Worm (Caenorhabditis elegans) whole organism, young adult: ENCODE measurements around the gene Y17D7B.10.

Source experiments
- C06A6.2 ChIP-seq: fragments of 200-800 bp; sonication (Bioruptor generic); conservative IDR thresholded peaks from 2 replicates; pipeline ENCODE4 v1.3.6; 2022; ENCODE audit warnings: missing genetic modification characterization, missing compliant biosample characterization
- C17E4.6 ChIP-seq: fragments of 200-800 bp; sonication (Bioruptor generic); IDR thresholded peaks from 2 replicates; pipeline ENCODE4 v1.3.6; 2022; ENCODE audit warnings: missing genetic modification reagents, missing genetic modification characterization, missing compliant biosample characterization
- D2030.7 ChIP-seq: fragments of 200-800 bp; sonication (Bioruptor generic); IDR thresholded peaks from 2 replicates; pipeline ENCODE4 v1.3.6; 2022; ENCODE audit warnings: missing genetic modification reagents, missing genetic modification characterization, missing compliant biosample characterization
- F22D6.2 ChIP-seq: sonication (generic microtip); optimal IDR thresholded peaks from 2 replicates; lab custom pipeline; 2016; ENCODE audit warnings: mild to moderate bottlenecking, missing genetic modification characterization, missing compliant biosample characterization
- F39B2.1 ChIP-seq: fragments of 200-800 bp; sonication (Bioruptor generic); IDR thresholded peaks from 2 replicates; pipeline ENCODE4 v1.3.6; 2022; ENCODE audit warnings: missing genetic modification reagents, missing genetic modification characterization, missing compliant biosample characterization
- F55B11.4 ChIP-seq: sonication (generic microtip); optimal IDR thresholded peaks from 2 replicates; lab custom pipeline; 2016; ENCODE audit warnings: missing compliant biosample characterization, missing genetic modification characterization, borderline replicate concordance; ENCODE audit not compliant: insufficient read depth
- F57A8.1 ChIP-seq: fragments of 200-800 bp; sonication (Bioruptor generic); optimal IDR thresholded peaks from 2 replicates; lab custom pipeline; 2018; ENCODE audit warnings: mild to moderate bottlenecking, missing genetic modification characterization, moderate library complexity, missing compliant biosample characterization
- F57C9.4 ChIP-seq: sonication (generic microtip); optimal IDR thresholded peaks from 2 replicates; lab custom pipeline; 2017; ENCODE audit warnings: mild to moderate bottlenecking, missing genetic modification characterization, missing compliant biosample characterization
- atf-7 ChIP-seq: sonication (generic microtip); optimal IDR thresholded peaks from 2 replicates; lab custom pipeline; 2017; ENCODE audit warnings: mild to moderate bottlenecking, missing genetic modification characterization, missing compliant biosample characterization
- athp-1 ChIP-seq: sonication (generic microtip); optimal IDR thresholded peaks from 2 replicates; lab custom pipeline; 2017; ENCODE audit warnings: mild to moderate bottlenecking, missing genetic modification characterization, missing compliant biosample characterization
- ceh-40 ChIP-seq: fragments of 200-800 bp; sonication (Bioruptor generic); IDR thresholded peaks from 2 replicates; pipeline ENCODE4 v1.3.6; 2022; ENCODE audit warnings: missing genetic modification characterization, missing compliant biosample characterization
- dpff-1 ChIP-seq: sonication (generic microtip); optimal IDR thresholded peaks from 2 replicates; lab custom pipeline; 2017; ENCODE audit warnings: mild to moderate bottlenecking, missing genetic modification characterization, missing compliant biosample characterization
- efl-1 ChIP-seq: fragments of 150-350 bp; optimal IDR thresholded peaks from 2 replicates; lab custom pipeline; 2014; ENCODE audit warnings: missing biosample characterization, missing genetic modification reagents, missing genetic modification characterization
- ekl-4 ChIP-seq: fragments of 200-800 bp; sonication (Bioruptor generic); IDR thresholded peaks from 2 replicates; pipeline ENCODE4 v1.3.6; 2022; ENCODE audit warnings: missing genetic modification reagents, missing genetic modification characterization, missing compliant biosample characterization
- hlh-12 ChIP-seq: sonication (generic microtip); optimal IDR thresholded peaks from 2 replicates; lab custom pipeline; 2016; ENCODE audit warnings: missing genetic modification characterization, missing compliant biosample characterization
- hmg-20 ChIP-seq: fragments of 200-800 bp; sonication (Bioruptor generic); IDR thresholded peaks from 2 replicates; pipeline ENCODE4 v1.3.6; 2022; ENCODE audit warnings: missing genetic modification reagents, missing genetic modification characterization, missing compliant biosample characterization
- hsf-1 ChIP-seq: fragments of 200-800 bp; sonication (Bioruptor generic); IDR thresholded peaks from 2 replicates; pipeline ENCODE4 v1.3.6; 2022; ENCODE audit warnings: missing genetic modification reagents, missing genetic modification characterization, missing compliant biosample characterization
- lag-1 ChIP-seq: fragments of 200-800 bp; sonication (Bioruptor generic); IDR thresholded peaks from 2 replicates; pipeline ENCODE4 v1.3.6; 2022; ENCODE audit warnings: missing genetic modification reagents, missing genetic modification characterization, missing compliant biosample characterization
- lin-26 ChIP-seq: fragments of 200-800 bp; sonication (Bioruptor generic); IDR thresholded peaks from 2 replicates; pipeline ENCODE4 v1.3.6; 2022; ENCODE audit warnings: missing genetic modification reagents, missing genetic modification characterization, missing compliant biosample characterization
- lin-40 ChIP-seq: sonication (generic microtip); optimal IDR thresholded peaks from 2 replicates; lab custom pipeline; 2016; ENCODE audit warnings: missing genetic modification characterization, mild to moderate bottlenecking, missing compliant biosample characterization, missing genotype, missing genetic modification reagents
- lsl-1 ChIP-seq: fragments of 200-800 bp; sonication (Bioruptor generic); optimal IDR thresholded peaks from 2 replicates; lab custom pipeline; 2018; ENCODE audit warnings: mild to moderate bottlenecking, missing genetic modification characterization, moderate library complexity, missing compliant biosample characterization
- madf-6 ChIP-seq: fragments of 200-800 bp; sonication (Bioruptor generic); IDR thresholded peaks from 2 replicates; pipeline ENCODE4 v1.3.6; 2022; ENCODE audit warnings: missing genetic modification reagents, missing genetic modification characterization, missing compliant biosample characterization
- mcd-1 ChIP-seq: fragments of 200-800 bp; sonication (Bioruptor generic); IDR thresholded peaks from 2 replicates; pipeline ENCODE4 v1.3.6; 2022; ENCODE audit warnings: missing genetic modification reagents, missing genetic modification characterization, missing compliant biosample characterization
- mes-4 ChIP-seq: sonication (generic microtip); optimal IDR thresholded peaks from 2 replicates; lab custom pipeline; 2016; ENCODE audit warnings: missing genotype, missing genetic modification characterization, missing compliant biosample characterization
- nhr-179 ChIP-seq: sonication (generic microtip); optimal IDR thresholded peaks from 2 replicates; lab custom pipeline; 2016; ENCODE audit warnings: mild to moderate bottlenecking, missing genetic modification characterization, missing compliant biosample characterization
- nhr-90 ChIP-seq: sonication (generic microtip); optimal IDR thresholded peaks from 2 replicates; lab custom pipeline; 2016; ENCODE audit warnings: missing genotype, mild to moderate bottlenecking, missing genetic modification characterization, missing compliant biosample characterization
- pbrm-1 ChIP-seq: fragments of 200-800 bp; sonication (Bioruptor generic); IDR thresholded peaks from 2 replicates; pipeline ENCODE4 v1.3.6; 2022; ENCODE audit warnings: missing genetic modification reagents, missing genetic modification characterization, missing compliant biosample characterization
- pha-4 ChIP-seq: fragments of 150-350 bp; sonication (generic microtip); optimal IDR thresholded peaks from 2 replicates; lab custom pipeline; 2014; ENCODE audit warnings: missing biosample characterization, missing genetic modification reagents, missing genetic modification characterization
- rpc-1 ChIP-seq, 2 experiments: fragments of 150-350 bp in 1 of 2; sonication (generic microtip) in 1 of 2; optimal IDR thresholded peaks; 2 replicates each; lab custom pipeline; 2014 to 2018; ENCODE audit warnings: missing biosample characterization in 1 of 2, missing genetic modification characterization in 1 of 2, missing genetic modification reagents in 1 of 2, missing genotype in 1 of 2
- sea-2 ChIP-seq: fragments of 200-800 bp; sonication (Bioruptor generic); IDR thresholded peaks from 2 replicates; pipeline ENCODE4 v1.3.6; 2022; ENCODE audit warnings: missing genetic modification characterization, missing compliant biosample characterization
- snpc-4 ChIP-seq, 5 experiments: fragments of 150-350 bp in 1 of 5; sonication (generic microtip) in 4 of 5; optimal IDR thresholded peaks; 2 replicates each; lab custom pipeline; 2014 to 2018; ENCODE audit warnings: missing genetic modification characterization in 5 of 5, missing biosample characterization in 3 of 5, antibody characterized with exemption in 2 of 5, mild to moderate bottlenecking in 2 of 5, missing compliant biosample characterization in 2 of 5, missing genotype in 2 of 5, moderate library complexity in 2 of 5, missing genetic modification reagents in 1 of 5
- somi-1 ChIP-seq: fragments of 200-800 bp; sonication (Bioruptor generic); optimal IDR thresholded peaks from 2 replicates; lab custom pipeline; 2018; ENCODE audit warnings: mild to moderate bottlenecking, missing genetic modification characterization, missing compliant biosample characterization
- sptf-2 ChIP-seq: fragments of 200-800 bp; sonication (Bioruptor generic); optimal IDR thresholded peaks from 2 replicates; lab custom pipeline; 2018; ENCODE audit warnings: mild to moderate bottlenecking, missing genetic modification characterization, missing compliant biosample characterization
- ztf-22 ChIP-seq: fragments of 200-800 bp; sonication (Bioruptor generic); optimal IDR thresholded peaks from 2 replicates; lab custom pipeline; 2018; ENCODE audit warnings: mild to moderate bottlenecking, missing genetic modification characterization, moderate library complexity, missing compliant biosample characterization

Gene Y17D7B.10

DNA sequence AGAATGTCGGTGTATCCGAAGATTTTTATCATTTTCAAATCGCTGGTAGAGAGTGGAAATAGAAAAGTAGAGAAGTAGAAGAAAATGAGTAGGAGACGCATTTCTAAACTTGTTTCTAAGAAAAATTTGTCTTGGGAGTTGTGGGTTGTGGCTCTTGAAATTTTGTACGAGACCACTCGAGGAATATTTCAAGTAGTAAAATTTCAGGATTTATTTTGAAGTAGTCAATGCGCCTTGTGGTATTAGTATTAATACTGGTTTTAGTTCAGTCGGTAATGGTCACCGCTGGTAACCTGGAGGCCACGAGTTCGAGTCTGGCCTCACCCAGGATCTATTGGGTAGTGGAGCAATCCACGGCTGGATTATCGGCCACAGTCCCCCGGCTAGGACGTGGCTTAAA lies 34.8 kb upstream of the Y17D7B.10 start, which contains the start of gene clec-252:
Gene clec-252, minus strand, starts transcription at position 101 of the 400 bp plus-strand sequence.
- TF ChIP-seq snpc-4 (GFP tag; optimal IDR thresholded peaks at IDR 0.05; lab: Kevin White, UChicago) (no peak), snpc-4 (tag; optimal IDR thresholded peaks at IDR 0.05; lab: Kevin White, UChicago) (no peak), ceh-40 (GFP tag; lab: Robert Waterston, UW) (no peak), ztf-22 (GFP tag; lab: Kevin White, UChicago) (no peak), hlh-12 (tag; lab: Kevin White, UChicago) (no peak), C17E4.6 (GFP tag; lab: Robert Waterston, UW) (no peak), F39B2.1 (GFP tag; lab: Robert Waterston, UW) (no peak), F55B11.4 (tag; lab: Kevin White, UChicago) (no peak), sptf-2 (GFP tag; lab: Kevin White, UChicago) (no peak), athp-1 (tag; lab: Kevin White, UChicago) (no peak), lag-1 (GFP tag; lab: Robert Waterston, UW) (no peak), dpff-1 (tag; lab: Kevin White, UChicago) (no peak), rpc-1 (optimal IDR thresholded peaks at IDR 0.05; lab: Kevin White, UChicago) (no peak), rpc-1 (tag; optimal IDR thresholded peaks at IDR 0.05; lab: Kevin White, UChicago) (no peak), pha-4 (tag; lab: Kevin White, UChicago) (no peak), atf-7 (tag; lab: Kevin White, UChicago) (no peak)
- TF ChIP-seq, all 124 proteins: peak for 0

DNA sequence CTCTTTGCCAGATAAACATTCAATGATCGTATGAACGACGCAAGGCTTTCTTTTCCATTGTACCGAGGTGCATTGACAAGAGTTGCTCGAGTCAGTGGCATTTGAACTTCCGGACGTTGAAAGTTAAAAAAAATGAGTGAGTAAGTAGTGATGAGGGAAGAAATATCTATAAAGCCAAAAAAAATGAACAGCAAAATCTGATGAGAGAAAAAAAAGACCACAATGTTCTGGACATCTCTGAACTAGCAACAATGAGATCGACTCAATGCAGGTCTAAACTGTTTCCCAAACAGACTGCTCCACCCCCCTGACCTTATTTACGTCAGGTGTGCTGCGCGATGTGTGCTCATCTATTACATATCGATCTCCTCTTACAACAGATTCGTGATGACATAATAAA lies 33.1 kb upstream of the Y17D7B.10 start, which contains the start of the genes F11D11.21 and F11D11.12:
Gene F11D11.21, minus strand, starts transcription at position 101 of the 400 bp plus-strand sequence.
Gene F11D11.12, minus strand, starts transcription at position 238 of the 400 bp plus-strand sequence.
- TF ChIP-seq F57A8.1 (GFP tag; lab: Kevin White, UChicago) (no peak), lsl-1 (no peak), C06A6.2 (no peak), D2030.7 (no peak), somi-1 (GFP tag; lab: Kevin White, UChicago) (no peak), madf-6 (GFP tag; lab: Robert Waterston, UW) (no peak), hsf-1 (GFP tag; lab: Robert Waterston, UW) (no peak), nhr-90 (tag; lab: Kevin White, UChicago) (no peak), sea-2 (no peak), nhr-179 (no peak), mes-4 (tag; lab: Kevin White, UChicago) (no peak), mcd-1 (GFP tag; lab: Robert Waterston, UW) (no peak), dpff-1 (tag; lab: Kevin White, UChicago) (no peak), ekl-4 (GFP tag; lab: Robert Waterston, UW) (no peak), efl-1 (GFP tag; lab: Kevin White, UChicago) (no peak), F57C9.4 (tag; lab: Kevin White, UChicago) (no peak)
- TF ChIP-seq, all 124 proteins: peak for 0

DNA sequence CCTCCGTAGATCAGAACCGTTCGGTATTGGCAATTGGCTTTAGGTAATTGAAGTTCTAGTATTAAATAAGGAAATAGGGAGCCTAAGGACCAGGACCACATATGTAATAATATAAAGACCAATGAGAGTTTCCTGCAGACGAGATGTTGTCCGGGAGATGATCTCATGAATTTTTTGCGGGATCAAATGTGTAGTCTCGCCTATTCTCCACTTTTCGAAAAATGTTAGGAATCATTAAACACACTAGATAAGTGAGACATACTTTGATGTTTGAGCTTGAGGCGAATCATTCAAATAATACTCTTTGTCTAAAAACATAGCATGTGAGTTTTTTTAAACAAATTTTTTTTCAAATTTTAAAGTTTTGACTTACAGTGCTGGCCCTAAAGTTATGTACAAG lies 30.5 kb upstream of the Y17D7B.10 start, which contains the start of gene F11D11.6:
Gene F11D11.6, minus strand, starts transcription at position 101 of the 400 bp plus-strand sequence.
- TF ChIP-seq lin-40 (no peak), C17E4.6 (GFP tag; lab: Robert Waterston, UW) (no peak), pbrm-1 (GFP tag; lab: Robert Waterston, UW) (no peak), hmg-20 (GFP tag; lab: Robert Waterston, UW) (no peak), F22D6.2 (tag; lab: Kevin White, UChicago) (no peak), lin-26 (GFP tag; lab: Robert Waterston, UW) (no peak)
